Fruit fly (Drosophila melanogaster): Measurements from ENCODE around the gene GlyRS.

The GlyRS gene

dm6 chr3L:15125077-15125652, 30.2 kb downstream of the GlyRS start, which contains the start of gene CG16959 (continued):
- peak; percentile 8 for TF ChIP-seq woc (GFP tag; optimal IDR thresholded peaks at IDR 0.05)

DNA sequence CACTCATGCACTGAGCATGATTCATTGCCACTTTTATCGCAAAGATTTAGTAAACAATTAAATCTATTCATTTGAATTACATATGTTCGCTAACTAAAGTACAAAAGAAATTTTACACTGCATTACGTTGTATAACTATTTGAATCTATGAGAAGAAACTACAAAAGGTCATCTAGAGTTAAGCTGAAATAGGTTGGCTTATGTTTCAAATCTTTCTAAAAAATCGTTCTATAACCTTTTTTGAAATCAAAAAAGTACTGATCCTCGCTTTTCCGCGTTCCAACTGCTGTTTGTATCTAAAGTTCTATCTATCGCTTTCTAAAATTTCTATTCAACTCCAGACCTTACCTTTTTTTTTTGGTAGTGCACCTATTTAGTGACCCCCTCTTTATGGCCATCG, 30.8 kb downstream of the GlyRS start:
- TF ChIP-seq woc (GFP tag; optimal IDR thresholded peaks at IDR 0.05) = no peak
- TF ChIP-seq h (GFP tag; optimal IDR thresholded peaks at IDR 0.05) = no peak
- TF ChIP-seq dmrt93B (GFP tag; optimal IDR thresholded peaks at IDR 0.05) = no peak
- no peak for TF ChIP-seq Hr83 (GFP tag; optimal IDR thresholded peaks at IDR 0.05; ENCODE audit: poor library complexity, severe bottlenecking)
- TF ChIP-seq Hr78 (GFP tag; optimal IDR thresholded peaks at IDR 0.05) = no peak
- no peak for TF ChIP-seq fru (GFP tag; optimal IDR thresholded peaks at IDR 0.05)
- TF ChIP-seq Vsx2 (GFP tag; optimal IDR thresholded peaks at IDR 0.05; ENCODE audit: partially characterized antibody) = no peak
- no peak for TF ChIP-seq Sp1 (GFP tag; optimal IDR thresholded peaks at IDR 0.05)
- no peak for TF ChIP-seq jim (GFP tag; optimal IDR thresholded peaks at IDR 0.05)
- no peak for TF ChIP-seq lola (GFP tag; optimal IDR thresholded peaks at IDR 0.05)
- TF ChIP-seq Dif (GFP tag; optimal IDR thresholded peaks at IDR 0.05; ENCODE audit: partially characterized antibody) = no peak
- TF ChIP-seq Rel (GFP tag; optimal IDR thresholded peaks at IDR 0.05) = no peak
- no peak for TF ChIP-seq Rel (tag; optimal IDR thresholded peaks at IDR 0.05)
- no peak for TF ChIP-seq HLH106 (tag; optimal IDR thresholded peaks at IDR 0.05)
- no peak for TF ChIP-seq N (GFP tag; optimal IDR thresholded peaks at IDR 0.05)
- no peak for TF ChIP-seq rgr (GFP tag; optimal IDR thresholded peaks at IDR 0.05)
- no peak for TF ChIP-seq OdsH (GFP tag; optimal IDR thresholded peaks at IDR 0.05)
- no peak for TF ChIP-seq Mio (GFP tag; optimal IDR thresholded peaks at IDR 0.05)
- no peak for TF ChIP-seq Hnf4 (GFP tag; optimal IDR thresholded peaks at IDR 0.05)
- no peak for TF ChIP-seq pan (optimal IDR thresholded peaks at IDR 0.05)
- TF ChIP-seq foxo (GFP tag; optimal IDR thresholded peaks at IDR 0.05) = no peak

DNA sequence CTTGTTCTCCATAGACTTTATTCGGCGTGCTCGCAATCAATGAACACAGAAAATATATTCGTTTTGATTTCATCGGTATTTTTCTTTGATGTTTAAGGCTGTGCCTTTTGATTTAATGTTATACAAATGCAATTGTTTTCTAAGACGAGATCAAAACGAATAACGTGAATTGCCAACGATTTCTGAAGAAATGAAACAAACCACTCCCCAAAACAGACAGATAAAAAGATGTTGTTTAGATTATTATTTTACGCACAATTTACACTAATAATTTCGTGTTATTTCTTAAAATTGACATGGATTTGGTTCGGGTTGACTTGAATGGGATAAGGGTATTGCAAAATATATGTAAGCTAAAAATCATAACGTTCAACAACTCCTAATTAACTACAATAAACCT, 36.3 kb downstream of the GlyRS start, which contains the start of gene CG13457:
Gene CG13457 (minus strand): TSS at position 101 of the 400 bp plus-strand sequence.
- TF ChIP-seq GATAd (GFP tag; optimal IDR thresholded peaks at IDR 0.05) = no peak
- no peak for TF ChIP-seq Sp1 (GFP tag; optimal IDR thresholded peaks at IDR 0.05)
- no peak for TF ChIP-seq Abd-B (GFP tag; optimal IDR thresholded peaks at IDR 0.05)
- TF ChIP-seq dmrt93B (GFP tag; optimal IDR thresholded peaks at IDR 0.05) = no peak
- TF ChIP-seq foxo (GFP tag; optimal IDR thresholded peaks at IDR 0.05) = no peak
- no peak for TF ChIP-seq Rel (GFP tag; optimal IDR thresholded peaks at IDR 0.05)
- TF ChIP-seq Rel (tag; optimal IDR thresholded peaks at IDR 0.05) = no peak
- TF ChIP-seq OdsH (GFP tag; optimal IDR thresholded peaks at IDR 0.05) = no peak
- TF ChIP-seq psq (GFP tag; optimal IDR thresholded peaks at IDR 0.05) = no peak
- TF ChIP-seq woc (GFP tag; optimal IDR thresholded peaks at IDR 0.05) = no peak
- no peak for TF ChIP-seq Hr83 (GFP tag; optimal IDR thresholded peaks at IDR 0.05; ENCODE audit: poor library complexity, severe bottlenecking)
- no peak for TF ChIP-seq h (GFP tag; optimal IDR thresholded peaks at IDR 0.05)
- no peak for TF ChIP-seq dsf (GFP tag; optimal IDR thresholded peaks at IDR 0.05; ENCODE audit: borderline replicate concordance)
- TF ChIP-seq ey (GFP tag; optimal IDR thresholded peaks at IDR 0.05) = no peak
- no peak for TF ChIP-seq sage (GFP tag; optimal IDR thresholded peaks at IDR 0.05)
- no peak for TF ChIP-seq lola (GFP tag; optimal IDR thresholded peaks at IDR 0.05)
- no peak for TF ChIP-seq Dif (GFP tag; optimal IDR thresholded peaks at IDR 0.05; ENCODE audit: partially characterized antibody)
- no peak for TF ChIP-seq CG32264 (GFP tag; optimal IDR thresholded peaks at IDR 0.05)

DNA sequence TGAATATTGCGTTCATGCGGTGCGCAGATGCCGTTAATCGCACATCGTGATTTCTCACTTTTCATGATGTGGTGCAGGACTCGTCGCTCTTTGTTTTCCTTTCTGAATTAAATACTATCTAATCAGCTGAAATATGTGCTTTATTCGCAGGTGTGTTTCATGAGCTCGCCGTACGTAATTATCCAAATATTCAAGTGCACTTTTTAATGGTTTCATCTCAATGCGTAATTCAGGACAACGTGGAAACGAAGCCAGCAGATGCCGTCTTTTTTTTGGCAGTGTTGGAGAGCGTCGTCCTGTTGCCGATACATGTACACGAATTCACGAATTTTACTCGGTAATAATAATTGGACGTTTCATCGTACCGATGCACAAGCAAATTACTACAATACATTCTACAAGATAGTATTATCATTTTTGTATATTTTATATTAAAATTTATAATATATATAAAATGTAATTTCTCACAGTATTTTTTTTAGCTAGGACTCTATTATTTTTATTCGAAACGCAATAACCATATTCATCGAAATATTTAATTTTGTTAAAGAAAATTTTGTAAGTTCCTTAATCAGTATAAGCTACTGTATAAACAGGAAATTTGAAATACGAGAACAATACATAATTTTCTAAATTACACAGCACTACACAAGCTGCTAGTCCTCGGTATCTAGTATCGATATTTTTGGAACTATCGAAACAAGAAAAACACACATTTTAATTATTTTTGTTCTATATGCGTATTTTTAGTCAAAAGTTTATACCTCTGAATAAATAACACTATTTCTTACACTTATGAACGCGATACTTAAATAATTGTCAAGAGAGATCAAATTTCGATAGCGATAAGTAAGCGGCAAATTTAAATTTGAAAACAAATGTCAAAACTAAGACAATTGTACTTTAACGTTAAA, 42.0 kb downstream of the GlyRS start, which contains the start of gene CG12316:
Gene CG12316 (minus strand): TSS at position 276 of the 914 bp plus-strand sequence.
- TF ChIP-seq ey (GFP tag; optimal IDR thresholded peaks at IDR 0.05) = peak; percentile 95
- TF ChIP-seq jim (GFP tag; optimal IDR thresholded peaks at IDR 0.05) = no peak
- TF ChIP-seq psq (GFP tag; optimal IDR thresholded peaks at IDR 0.05) = peak; percentile 90
- TF ChIP-seq CG32264 (GFP tag; optimal IDR thresholded peaks at IDR 0.05) = peak; percentile 93
- no peak for TF ChIP-seq N (GFP tag; optimal IDR thresholded peaks at IDR 0.05)
- TF ChIP-seq CG9705 (GFP tag; optimal IDR thresholded peaks at IDR 0.05) = peak; percentile 96
- TF ChIP-seq Abd-B (GFP tag; optimal IDR thresholded peaks at IDR 0.05) = no peak
- TF ChIP-seq Dif (GFP tag; optimal IDR thresholded peaks at IDR 0.05; ENCODE audit: partially characterized antibody) = no peak
- peak; percentile 98 for TF ChIP-seq br (GFP tag; optimal IDR thresholded peaks at IDR 0.05)
- TF ChIP-seq Sp1 (GFP tag; optimal IDR thresholded peaks at IDR 0.05) = peak; percentile 97
- peak; percentile 96 for TF ChIP-seq rgr (GFP tag; optimal IDR thresholded peaks at IDR 0.05)
- peak; percentile 66 for TF ChIP-seq Mio (GFP tag; optimal IDR thresholded peaks at IDR 0.05)
- no peak for TF ChIP-seq Dfd (GFP tag; optimal IDR thresholded peaks at IDR 0.05)
- peak; percentile 72 to 96 for TF ChIP-seq foxo (GFP tag; optimal IDR thresholded peaks at IDR 0.05)
- no peak for TF ChIP-seq usp (GFP tag; optimal IDR thresholded peaks at IDR 0.05)
- peak; percentile 72 for TF ChIP-seq GATAd (GFP tag; optimal IDR thresholded peaks at IDR 0.05)
- peak; percentile 31 for TF ChIP-seq Hr83 (GFP tag; optimal IDR thresholded peaks at IDR 0.05; ENCODE audit: poor library complexity, severe bottlenecking)
- TF ChIP-seq tai (GFP tag; optimal IDR thresholded peaks at IDR 0.05) = no peak
- peak; percentile 91 for TF ChIP-seq OdsH (GFP tag; optimal IDR thresholded peaks at IDR 0.05)
- TF ChIP-seq pan (optimal IDR thresholded peaks at IDR 0.05) = no peak
- peak; percentile 89 for TF ChIP-seq woc (GFP tag; optimal IDR thresholded peaks at IDR 0.05)
- TF ChIP-seq Myc (optimal IDR thresholded peaks at IDR 0.05) = no peak
- TF ChIP-seq sage (GFP tag; optimal IDR thresholded peaks at IDR 0.05) = no peak
- peak; percentile 98 for TF ChIP-seq fru (GFP tag; optimal IDR thresholded peaks at IDR 0.05)
- peak; percentile 96 for TF ChIP-seq HLH106 (tag; optimal IDR thresholded peaks at IDR 0.05)
- TF ChIP-seq sv (GFP tag; optimal IDR thresholded peaks at IDR 0.05) = peak; percentile 86
- peak; percentile 87 for TF ChIP-seq dsf (GFP tag; optimal IDR thresholded peaks at IDR 0.05; ENCODE audit: borderline replicate concordance)
- peak; percentile 91 for TF ChIP-seq dmrt93B (GFP tag; optimal IDR thresholded peaks at IDR 0.05)
- TF ChIP-seq brk (GFP tag; optimal IDR thresholded peaks at IDR 0.05) = no peak
- peak; percentile 72 for TF ChIP-seq Rel (GFP tag; optimal IDR thresholded peaks at IDR 0.05)
- TF ChIP-seq Rel (tag; optimal IDR thresholded peaks at IDR 0.05) = peak; percentile 86

Data from whole organism, wandering third instar larva.